Worm (Caenorhabditis elegans) whole organism, L4 larva: ENCODE data around the gene W01D2.1.

Source experiments
- F44E2.7 ChIP-seq: fragments of 200-800 bp; sonication (Bioruptor generic); IDR thresholded peaks from 2 replicates; pipeline ENCODE4 v2.1.2; 2022; ENCODE audit warnings: missing genetic modification characterization, missing compliant biosample characterization
- Y48G9A.11 ChIP-seq: fragments of 200-800 bp; sonication (Bioruptor generic); IDR thresholded peaks from 2 replicates; pipeline ENCODE4 v1.3.6; 2022; ENCODE audit warnings: missing genetic modification reagents, missing genetic modification characterization, missing compliant biosample characterization
- ama-1 ChIP-seq: fragments of 150-350 bp; optimal IDR thresholded peaks from 2 replicates; lab custom pipeline; 2014; ENCODE audit warnings: inconsistent platforms, mixed read lengths
- fos-1 ChIP-seq: fragments of 150-350 bp; optimal IDR thresholded peaks from 2 replicates; lab custom pipeline; 2014; ENCODE audit warnings: missing biosample characterization, missing genetic modification characterization
- lir-3 ChIP-seq: sonication (generic microtip); optimal IDR thresholded peaks from 2 replicates; lab custom pipeline; 2016; ENCODE audit warnings: mild to moderate bottlenecking, missing genetic modification characterization, missing compliant biosample characterization
- mdl-1 ChIP-seq, 2 experiments: fragments of 150-350 bp in 1 of 2; sonication (generic microtip) in 1 of 2; optimal IDR thresholded peaks; 2 replicates each; lab custom pipeline; 2014 to 2017; ENCODE audit warnings: missing biosample characterization in 2 of 2, missing genetic modification characterization in 2 of 2
- pqm-1 ChIP-seq: sonication (generic microtip); optimal IDR thresholded peaks from 2 replicates; lab custom pipeline; 2017; ENCODE audit warnings: missing biosample characterization, missing genetic modification characterization
- sdz-12 ChIP-seq: fragments of 200-800 bp; sonication (Bioruptor generic); optimal IDR thresholded peaks from 2 replicates; lab custom pipeline; 2018; ENCODE audit warnings: mild to moderate bottlenecking, missing genetic modification characterization, missing compliant biosample characterization
- skn-1 ChIP-seq: fragments of 150-350 bp; optimal IDR thresholded peaks from 2 replicates; lab custom pipeline; 2014; ENCODE audit warnings: missing biosample characterization, missing genetic modification characterization
- unc-62 ChIP-seq, 3 experiments: fragments of 150-350 bp in 1 of 3; sonication (generic microtip); optimal IDR thresholded peaks in 2 of 3; peaks in 1 of 3; 1 replicate in 1 of 3; 2 replicates in 2 of 3; lab custom pipeline; 2014 to 2017; ENCODE audit warnings: missing biosample characterization in 3 of 3, missing genetic modification characterization in 3 of 3, missing genetic modification reagents in 3 of 3, missing genotype in 1 of 3
- vab-7 ChIP-seq: fragments of 200-800 bp; sonication (Bioruptor generic); IDR thresholded peaks from 2 replicates; pipeline ENCODE4 v1.3.6; 2022; ENCODE audit warnings: missing genetic modification reagents, missing genetic modification characterization, missing compliant biosample characterization
- zag-1 ChIP-seq: fragments of 150-350 bp; optimal IDR thresholded peaks from 2 replicates; lab custom pipeline; 2014; ENCODE audit warnings: missing biosample characterization, missing genetic modification characterization
- ztf-11 ChIP-seq: fragments of 150-350 bp; optimal IDR thresholded peaks from 2 replicates; lab custom pipeline; 2014; ENCODE audit warnings: missing biosample characterization, missing genetic modification characterization

ce11 chrII:14799367-14799766 is 16.0 kb upstream of the W01D2.1 start:
- TF ChIP-seq skn-1 (tag; lab: Kevin White, UChicago) (no peak), Y48G9A.11 (GFP tag; lab: Robert Waterston, UW) (no peak), lir-3 (tag; lab: Kevin White, UChicago) (no peak), zag-1 (tag; lab: Kevin White, UChicago) (no peak), ama-1 (lab: Kevin White, UChicago) (no peak), unc-62 (GFP tag; optimal IDR thresholded peaks at IDR 0.05 in 1 of 2; lab: Kevin White, UChicago) (no peak), unc-62 (tag; optimal IDR thresholded peaks at IDR 0.05; lab: Kevin White, UChicago) (no peak), F44E2.7 (no peak), fos-1 (no peak), sdz-12 (GFP tag; lab: Kevin White, UChicago) (no peak), mdl-1 (tag; optimal IDR thresholded peaks at IDR 0.05; lab: Kevin White, UChicago) (no peak), pqm-1 (tag; lab: Kevin White, UChicago) (no peak), ztf-11 (no peak), vab-7 (GFP tag; lab: Robert Waterston, UW) (no peak)
